Worm (Caenorhabditis elegans) whole organism, L4 larva: ENCODE measurements around the gene swsn-6.

Experiments
- D1046.2 ChIP-seq: fragments of 200-800 bp; sonication (Bioruptor generic); IDR thresholded peaks from 2 replicates; pipeline ENCODE4 v1.3.6; 2022; ENCODE audit warnings: missing genetic modification characterization, missing compliant biosample characterization
- F26F4.8 ChIP-seq: fragments of 200-800 bp; sonication (Bioruptor generic); conservative IDR thresholded peaks from 2 replicates; pipeline ENCODE4 v1.3.6; 2022; ENCODE audit warnings: missing genetic modification characterization, missing compliant biosample characterization
- F37D6.2 ChIP-seq: sonication (generic microtip); optimal IDR thresholded peaks from 2 replicates; lab custom pipeline; 2016; ENCODE audit warnings: mild to moderate bottlenecking, missing genetic modification characterization, missing compliant biosample characterization
- F44E2.7 ChIP-seq: fragments of 200-800 bp; sonication (Bioruptor generic); IDR thresholded peaks from 2 replicates; pipeline ENCODE4 v2.1.2; 2022; ENCODE audit warnings: missing genetic modification characterization, missing compliant biosample characterization
- ZK546.5 ChIP-seq, 2 experiments: sonication (generic microtip); optimal IDR thresholded peaks; 2 replicates each; lab custom pipeline; 2017; ENCODE audit warnings: missing biosample characterization in 2 of 2, missing genetic modification characterization in 2 of 2
- aly-2 ChIP-seq: sonication (generic microtip); optimal IDR thresholded peaks from 2 replicates; lab custom pipeline; 2018; ENCODE audit warnings: missing biosample characterization, missing genetic modification characterization
- ama-1 ChIP-seq: fragments of 150-350 bp; optimal IDR thresholded peaks from 2 replicates; lab custom pipeline; 2014; ENCODE audit warnings: inconsistent platforms, mixed read lengths
- arid-1 ChIP-seq: fragments of 200-800 bp; sonication (Bioruptor generic); conservative IDR thresholded peaks from 2 replicates; pipeline ENCODE4 v1.3.6; 2022; ENCODE audit warnings: missing genetic modification reagents, missing genetic modification characterization, missing compliant biosample characterization
- ceh-28 ChIP-seq: fragments of 150-350 bp; optimal IDR thresholded peaks from 2 replicates; lab custom pipeline; 2014; ENCODE audit warnings: missing biosample characterization, missing genetic modification reagents, missing genetic modification characterization
- ceh-32 ChIP-seq: sonication (generic microtip); optimal IDR thresholded peaks from 2 replicates; lab custom pipeline; 2016; ENCODE audit warnings: mild to moderate bottlenecking, missing genetic modification characterization, missing compliant biosample characterization; ENCODE audit not compliant: poor library complexity
- daf-12 ChIP-seq: fragments of 150-350 bp; optimal IDR thresholded peaks from 2 replicates; lab custom pipeline; 2014; ENCODE audit warnings: missing biosample characterization, missing genetic modification reagents, missing genetic modification characterization
- daf-16 ChIP-seq, 3 experiments: sonication (generic microtip); optimal IDR thresholded peaks; 2 replicates each; lab custom pipeline; 2016 to 2017; ENCODE audit warnings: missing genetic modification characterization in 3 of 3, missing genetic modification reagents in 3 of 3, mild to moderate bottlenecking in 2 of 3, missing compliant biosample characterization in 2 of 3, missing biosample characterization in 1 of 3, moderate library complexity in 1 of 3
- dmd-6 ChIP-seq: fragments of 200-800 bp; sonication (Bioruptor generic); IDR thresholded peaks from 2 replicates; pipeline ENCODE4 v1.3.6; 2022; ENCODE audit warnings: missing genetic modification reagents, missing genetic modification characterization, missing compliant biosample characterization
- duxl-1 ChIP-seq: sonication (generic microtip); optimal IDR thresholded peaks from 2 replicates; lab custom pipeline; 2016; ENCODE audit warnings: mild to moderate bottlenecking, missing genetic modification characterization, moderate library complexity, missing compliant biosample characterization; ENCODE audit not compliant: poor library complexity
- egl-27 ChIP-seq: sonication (generic microtip); optimal IDR thresholded peaks from 3 replicates; lab custom pipeline; 2017; ENCODE audit warnings: missing biosample characterization, missing genetic modification reagents, missing genetic modification characterization
- gei-8 ChIP-seq: fragments of 200-800 bp; sonication (Bioruptor generic); optimal IDR thresholded peaks from 2 replicates; lab custom pipeline; 2018; ENCODE audit warnings: mild to moderate bottlenecking, missing genetic modification characterization, missing compliant biosample characterization
- hmg-1.1 ChIP-seq: fragments of 200-800 bp; sonication (Bioruptor generic); IDR thresholded peaks from 2 replicates; pipeline ENCODE4 v1.3.6; 2022; ENCODE audit warnings: missing genetic modification reagents, missing genetic modification characterization, missing compliant biosample characterization
- lim-7 ChIP-seq: fragments of 200-800 bp; sonication (Bioruptor generic); IDR thresholded peaks from 2 replicates; pipeline ENCODE4 v1.3.6; 2022; ENCODE audit warnings: missing genetic modification characterization, missing compliant biosample characterization
- lin-29 ChIP-seq: fragments of 200-800 bp; sonication (Bioruptor generic); IDR thresholded peaks from 2 replicates; pipeline ENCODE4 v1.3.6; 2022; ENCODE audit warnings: missing genetic modification reagents, missing genetic modification characterization, missing compliant biosample characterization
- lin-38 ChIP-seq: fragments of 200-800 bp; sonication (Bioruptor generic); IDR thresholded peaks from 2 replicates; pipeline ENCODE4 v1.3.6; 2022; ENCODE audit warnings: missing genetic modification reagents, missing genetic modification characterization, missing compliant biosample characterization
- lir-3 ChIP-seq: sonication (generic microtip); optimal IDR thresholded peaks from 2 replicates; lab custom pipeline; 2016; ENCODE audit warnings: mild to moderate bottlenecking, missing genetic modification characterization, missing compliant biosample characterization
- nhr-111 ChIP-seq: fragments of 200-800 bp; sonication (Bioruptor generic); optimal IDR thresholded peaks from 2 replicates; lab custom pipeline; 2018; ENCODE audit warnings: mild to moderate bottlenecking, missing genetic modification characterization, missing compliant biosample characterization
- nhr-48 ChIP-seq: sonication (generic microtip); optimal IDR thresholded peaks from 2 replicates; lab custom pipeline; 2016; ENCODE audit warnings: mild to moderate bottlenecking, missing genetic modification characterization, missing compliant biosample characterization
- nhr-6 ChIP-seq: fragments of 150-350 bp; optimal IDR thresholded peaks from 2 replicates; lab custom pipeline; 2014; ENCODE audit warnings: missing biosample characterization, missing genetic modification characterization
- pha-4 ChIP-seq, 2 experiments: fragments of 150-350 bp in 1 of 2; fragments of 200-800 bp in 1 of 2; sonication (Bioruptor generic) in 1 of 2; IDR thresholded peaks in 1 of 2; optimal IDR thresholded peaks in 1 of 2; 2 replicates each; pipeline versions ENCODE4 v1.3.6 to Lab custom; 2014 to 2022; ENCODE audit warnings: missing genetic modification characterization in 2 of 2, missing genetic modification reagents in 2 of 2, missing biosample characterization in 1 of 2, missing compliant biosample characterization in 1 of 2
- set-16 ChIP-seq: fragments of 200-800 bp; sonication (Bioruptor generic); IDR thresholded peaks from 2 replicates; pipeline ENCODE4 v1.3.6; 2022; ENCODE audit warnings: missing genetic modification reagents, missing genetic modification characterization, missing compliant biosample characterization
- snpc-1.2 ChIP-seq: fragments of 200-800 bp; sonication (Bioruptor generic); IDR thresholded peaks from 2 replicates; pipeline ENCODE4 v1.3.6; 2022; ENCODE audit warnings: missing genetic modification reagents, missing genetic modification characterization, missing compliant biosample characterization
- spr-1 ChIP-seq: sonication (generic microtip); optimal IDR thresholded peaks from 2 replicates; lab custom pipeline; 2016; ENCODE audit warnings: mild to moderate bottlenecking, missing genetic modification characterization, missing compliant biosample characterization
- spr-3 ChIP-seq: fragments of 200-800 bp; sonication (Bioruptor generic); optimal IDR thresholded peaks from 2 replicates; lab custom pipeline; 2018; ENCODE audit warnings: mild to moderate bottlenecking, missing genetic modification characterization, missing compliant biosample characterization
- unc-62 ChIP-seq, 3 experiments: fragments of 150-350 bp in 1 of 3; sonication (generic microtip); optimal IDR thresholded peaks in 2 of 3; peaks in 1 of 3; 1 replicate in 1 of 3; 2 replicates in 2 of 3; lab custom pipeline; 2014 to 2017; ENCODE audit warnings: missing biosample characterization in 3 of 3, missing genetic modification characterization in 3 of 3, missing genetic modification reagents in 3 of 3, missing genotype in 1 of 3
- vab-7 ChIP-seq: fragments of 200-800 bp; sonication (Bioruptor generic); IDR thresholded peaks from 2 replicates; pipeline ENCODE4 v1.3.6; 2022; ENCODE audit warnings: missing genetic modification reagents, missing genetic modification characterization, missing compliant biosample characterization
- zag-1 ChIP-seq: fragments of 150-350 bp; optimal IDR thresholded peaks from 2 replicates; lab custom pipeline; 2014; ENCODE audit warnings: missing biosample characterization, missing genetic modification characterization
- ztf-7 ChIP-seq: fragments of 150-350 bp; optimal IDR thresholded peaks from 2 replicates; lab custom pipeline; 2014; ENCODE audit warnings: missing biosample characterization, missing genetic modification characterization

swsn-6 gene

DNA sequence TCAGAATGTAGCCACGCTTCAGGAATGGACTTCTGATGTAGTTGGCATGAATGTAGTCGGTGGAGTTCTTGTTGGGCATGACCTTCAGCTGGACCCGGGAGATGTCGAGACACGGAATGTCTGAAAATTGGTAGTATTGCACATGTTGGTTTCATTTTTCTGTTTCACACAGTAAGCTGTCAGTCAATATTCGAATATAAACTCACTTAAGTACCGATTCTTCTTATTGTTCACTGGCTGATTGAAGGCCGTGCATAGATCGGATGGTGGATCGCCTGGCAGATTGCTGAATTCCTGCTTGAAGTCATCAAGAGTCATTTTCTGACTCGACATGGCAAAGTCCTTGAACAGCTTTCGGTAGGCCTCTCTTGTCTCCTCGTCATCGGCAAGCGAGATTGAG lies 14.3 kb downstream of the swsn-6 start:
- TF ChIP-seq D1046.2 (GFP tag; lab: Robert Waterston, UW) = no peak
- TF ChIP-seq unc-62 (GFP tag; optimal IDR thresholded peaks at IDR 0.05 in 1 of 2; lab: Kevin White, UChicago) = peak in 1 of 2 experiments; percentile 95
- no peak for TF ChIP-seq unc-62 (tag; optimal IDR thresholded peaks at IDR 0.05; lab: Kevin White, UChicago)

DNA sequence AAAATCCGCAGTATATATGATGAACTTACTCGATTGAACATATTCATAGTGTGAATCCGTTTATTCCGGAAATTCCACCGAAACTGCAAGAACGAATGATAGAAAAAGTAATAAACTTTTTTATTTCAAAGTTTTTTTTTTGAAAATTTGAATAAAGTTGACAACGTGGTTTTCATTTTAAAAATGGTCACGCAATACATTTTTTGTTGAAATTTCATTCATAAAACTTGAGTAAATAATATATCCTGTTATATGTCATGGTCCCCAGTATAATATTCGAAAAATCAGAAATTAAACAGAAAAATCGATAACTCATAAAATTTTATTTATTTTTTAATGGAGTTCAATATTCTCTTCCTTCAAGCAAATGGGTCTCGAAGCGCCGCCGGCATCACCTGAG lies 16.3 kb downstream of the swsn-6 start, which contains the start of gene ZK616.65:
Gene ZK616.65, minus strand, starts transcription at position 101 of the 400 bp plus-strand sequence.
- TF ChIP-seq set-16 (GFP tag; lab: Robert Waterston, UW) = no peak
- TF ChIP-seq nhr-48 = no peak
- TF ChIP-seq gei-8 = no peak
- TF ChIP-seq dmd-6 (GFP tag; lab: Robert Waterston, UW) = no peak
- TF ChIP-seq lin-38 (GFP tag; lab: Robert Waterston, UW) = no peak
- TF ChIP-seq lim-7 = no peak
- TF ChIP-seq spr-3 (GFP tag; lab: Kevin White, UChicago) = no peak
- no peak for TF ChIP-seq ceh-28 (tag; lab: Kevin White, UChicago)

- no peak for TF ChIP-seq egl-27 (tag; lab: Kevin White, UChicago)
- no peak for TF ChIP-seq nhr-6
- TF ChIP-seq arid-1 (GFP tag; lab: Robert Waterston, UW) = no peak
- TF ChIP-seq ceh-28 (tag; lab: Kevin White, UChicago) = peak; percentile 85
- no peak for TF ChIP-seq lir-3
- TF ChIP-seq vab-7 (GFP tag; lab: Robert Waterston, UW) = no peak
- TF ChIP-seq, all 104 proteins: peak for 1
Observed at ce11 chrIV:5411641-5412337, 17.0 kb downstream of the swsn-6 start, which contains the start of gene ZK616.8. Gene ZK616.8 (minus strand): TSS chrIV:5412193.

ce11 chrIV:5415696-5416095 lies 20.9 kb downstream of the swsn-6 start, which contains the start of gene spp-7:
Gene spp-7 (minus strand): TSS chrIV:5415796.
- TF ChIP-seq hmg-1.1 (no peak), F37D6.2 (tag; lab: Kevin White, UChicago) (no peak), vab-7 (GFP tag; lab: Robert Waterston, UW) (no peak), F26F4.8 (GFP tag; lab: Robert Waterston, UW) (no peak), ama-1 (lab: Kevin White, UChicago) (no peak), daf-12 (tag; lab: Kevin White, UChicago) (no peak), set-16 (GFP tag; lab: Robert Waterston, UW) (no peak), F44E2.7 (GFP tag; lab: Robert Waterston, UW) (no peak), nhr-111 (GFP tag; lab: Kevin White, UChicago) (no peak), lin-29 (GFP tag; lab: Robert Waterston, UW) (no peak), aly-2 (tag; lab: Kevin White, UChicago) (no peak), spr-1 (tag; lab: Kevin White, UChicago) (no peak), ZK546.5 (tag; optimal IDR thresholded peaks at IDR 0.05; lab: Kevin White, UChicago) (no peak), ceh-32 (no peak), pha-4 (GFP tag; IDR thresholded peaks at IDR 0.05; lab: Robert Waterston, UW) (no peak), pha-4 (tag; optimal IDR thresholded peaks at IDR 0.05; lab: Kevin White, UChicago) (no peak), duxl-1 (tag; lab: Kevin White, UChicago) (no peak)

- TF ChIP-seq snpc-1.2 (GFP tag; lab: Robert Waterston, UW) (no peak), lin-38 (GFP tag; lab: Robert Waterston, UW) (no peak), daf-16 (GFP tag; optimal IDR thresholded peaks at IDR 0.05; lab: Kevin White, UChicago) (no peak), daf-16 (tag; optimal IDR thresholded peaks at IDR 0.05; lab: Kevin White, UChicago) (no peak), zag-1 (tag; lab: Kevin White, UChicago) (no peak), ztf-7 (tag; lab: Kevin White, UChicago) (no peak)
Observed at ce11 chrIV:5419122-5419521, 24.3 kb downstream of the swsn-6 start, which contains the start of gene ehn-3. Gene ehn-3 (minus strand): TSS chrIV:5419222.
